Worm (Caenorhabditis elegans): ENCODE data around the gene oac-53.

The oac-53 gene

DNA sequence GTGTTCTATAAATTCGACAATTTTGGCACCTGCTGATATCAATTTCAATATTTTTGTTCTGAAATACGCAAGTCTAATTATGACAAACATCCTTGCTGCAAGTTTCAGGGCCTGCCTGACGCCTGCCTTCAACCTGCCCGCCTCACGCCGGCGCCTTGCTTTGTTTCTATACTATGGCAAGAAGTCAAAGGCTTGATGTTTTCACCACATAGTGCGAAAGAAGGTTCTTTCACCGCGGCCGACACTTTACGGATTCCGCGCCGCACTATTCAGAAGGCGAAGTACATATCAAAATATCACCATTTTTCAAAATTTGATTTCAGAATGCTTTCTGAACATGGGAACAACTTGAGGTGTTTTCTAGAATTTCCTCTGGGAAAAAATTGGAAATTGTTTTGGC lies 38.3 kb downstream of the oac-53 start:
- TF ChIP-seq hmg-11 (tag; optimal IDR thresholded peaks at IDR 0.05) (no peak), nhr-28 (tag; optimal IDR thresholded peaks at IDR 0.05) (no peak), aly-2 (tag; optimal IDR thresholded peaks at IDR 0.05) (no peak), unc-39 (tag; optimal IDR thresholded peaks at IDR 0.05) (no peak), nhr-11 (tag; optimal IDR thresholded peaks at IDR 0.05) (no peak), lin-39 (tag; optimal IDR thresholded peaks at IDR 0.05) (no peak), fos-1 (tag; optimal IDR thresholded peaks at IDR 0.05) (no peak)

DNA sequence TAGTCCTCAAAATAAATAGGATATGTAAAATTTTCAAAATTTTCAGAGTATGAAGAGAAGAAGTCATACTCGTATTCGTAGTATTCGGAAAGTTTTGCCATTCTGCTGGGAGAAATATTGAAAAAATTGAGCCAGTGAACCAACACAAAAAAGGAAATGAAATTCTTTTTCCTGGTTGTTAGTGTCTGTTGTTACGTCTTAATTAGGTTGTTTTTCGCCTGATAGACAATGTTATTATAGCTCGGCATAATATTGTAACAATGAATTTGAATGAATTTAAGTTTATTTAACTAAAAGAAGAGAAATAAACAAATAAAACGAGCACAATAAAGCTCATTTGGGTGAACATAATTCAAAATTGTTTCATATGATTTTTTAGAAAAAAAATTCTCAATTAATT lies 39.3 kb downstream of the oac-53 start, which contains the start of gene srw-73:
srw-73 (minus strand) TSS at position 101 of the 400 bp plus-strand sequence.
- TF ChIP-seq ceh-82 (tag; optimal IDR thresholded peaks at IDR 0.05) (no peak), nhr-28 (tag; optimal IDR thresholded peaks at IDR 0.05) (no peak), nhr-76 (tag; optimal IDR thresholded peaks at IDR 0.05) (no peak), ceh-28 (tag; optimal IDR thresholded peaks at IDR 0.05) (no peak), lin-15B (tag; optimal IDR thresholded peaks at IDR 0.05) (no peak)

ce11 chrV:16582973-16583372 lies 44.8 kb downstream of the oac-53 start, which contains the start of gene str-150:
Gene str-150 (plus strand): TSS chrV:16583273.
- TF ChIP-seq zag-1 (tag; optimal IDR thresholded peaks at IDR 0.05) (no peak), nhr-76 (tag; optimal IDR thresholded peaks at IDR 0.05) (no peak), ceh-82 (tag; optimal IDR thresholded peaks at IDR 0.05) (no peak), sea-2 (GFP tag; optimal IDR thresholded peaks at IDR 0.05) (no peak), ama-1 (optimal IDR thresholded peaks at IDR 0.05) (no peak), nhr-77 (tag; optimal IDR thresholded peaks at IDR 0.05) (no peak)

DNA sequence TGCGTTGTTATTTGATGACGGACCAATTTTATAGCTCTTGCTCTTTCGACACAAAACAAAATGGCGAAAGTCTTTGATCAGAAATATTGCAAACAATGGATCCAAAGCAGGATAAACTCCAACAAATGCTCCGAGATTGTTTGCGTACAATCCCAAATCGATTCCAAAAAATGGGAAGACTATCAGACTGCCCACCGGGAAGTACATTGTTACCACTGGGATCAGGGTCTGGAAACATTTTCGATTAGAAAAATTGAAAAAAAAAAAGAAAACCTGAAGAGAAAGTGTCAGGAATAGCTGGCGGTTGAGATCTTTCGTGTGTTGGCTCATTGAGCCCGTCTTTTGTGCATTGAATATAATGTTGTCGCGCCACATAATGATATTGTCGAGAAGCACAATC lies 46.7 kb downstream of the oac-53 start:
- TF ChIP-seq nhr-76 (tag; optimal IDR thresholded peaks at IDR 0.05) (no peak), tbx-2 (tag; optimal IDR thresholded peaks at IDR 0.05) (no peak), ceh-9 (tag; optimal IDR thresholded peaks at IDR 0.05) (no peak), R02D3.7 (tag; optimal IDR thresholded peaks at IDR 0.05) (no peak), ceh-16 (tag; optimal IDR thresholded peaks at IDR 0.05) (no peak), elt-3 (tag; optimal IDR thresholded peaks at IDR 0.05) (no peak), lin-39 (tag; optimal IDR thresholded peaks at IDR 0.05) (no peak), ceh-28 (tag; optimal IDR thresholded peaks at IDR 0.05) (no peak), ceh-82 (tag; optimal IDR thresholded peaks at IDR 0.05) (no peak), egl-27 (tag; optimal IDR thresholded peaks at IDR 0.05) (no peak), nhr-23 (tag; optimal IDR thresholded peaks at IDR 0.05) (no peak), unc-62 (GFP tag; optimal IDR thresholded peaks at IDR 0.05) (no peak), nhr-11 (tag; optimal IDR thresholded peaks at IDR 0.05) (no peak), elt-2 (tag; optimal IDR thresholded peaks at IDR 0.05) (no peak)

ce11 chrV:16580424-16580823 lies 47.3 kb downstream of the oac-53 start, which contains the start of gene nhr-271:
Gene nhr-271 (minus strand): TSS chrV:16580524.
- TF ChIP-seq R02D3.7 (tag; optimal IDR thresholded peaks at IDR 0.05) = no peak
- no peak for TF ChIP-seq nhr-28 (tag; optimal IDR thresholded peaks at IDR 0.05)
- no peak for TF ChIP-seq aly-2 (tag; optimal IDR thresholded peaks at IDR 0.05)
- TF ChIP-seq egl-5 (tag; optimal IDR thresholded peaks at IDR 0.05) = no peak
- no peak for TF ChIP-seq ceh-16 (tag; optimal IDR thresholded peaks at IDR 0.05)
- TF ChIP-seq nhr-43 (tag; optimal IDR thresholded peaks at IDR 0.05; ENCODE audit: poor library complexity, severe bottlenecking) = no peak
- TF ChIP-seq ceh-28 (tag; optimal IDR thresholded peaks at IDR 0.05) = no peak
- TF ChIP-seq nhr-237 (tag; optimal IDR thresholded peaks at IDR 0.05) = no peak
- no peak for TF ChIP-seq mml-1 (tag; optimal IDR thresholded peaks at IDR 0.05)
- no peak for TF ChIP-seq jun-1 (tag; optimal IDR thresholded peaks at IDR 0.05)
- no peak for TF ChIP-seq nhr-76 (tag; optimal IDR thresholded peaks at IDR 0.05)
- TF ChIP-seq daf-12 (tag; optimal IDR thresholded peaks at IDR 0.05) = no peak
- TF ChIP-seq skn-1 (tag; optimal IDR thresholded peaks at IDR 0.05) = no peak
- TF ChIP-seq unc-39 (tag; optimal IDR thresholded peaks at IDR 0.05) = no peak
- TF ChIP-seq eor-1 (tag; optimal IDR thresholded peaks at IDR 0.05) = no peak

DNA sequence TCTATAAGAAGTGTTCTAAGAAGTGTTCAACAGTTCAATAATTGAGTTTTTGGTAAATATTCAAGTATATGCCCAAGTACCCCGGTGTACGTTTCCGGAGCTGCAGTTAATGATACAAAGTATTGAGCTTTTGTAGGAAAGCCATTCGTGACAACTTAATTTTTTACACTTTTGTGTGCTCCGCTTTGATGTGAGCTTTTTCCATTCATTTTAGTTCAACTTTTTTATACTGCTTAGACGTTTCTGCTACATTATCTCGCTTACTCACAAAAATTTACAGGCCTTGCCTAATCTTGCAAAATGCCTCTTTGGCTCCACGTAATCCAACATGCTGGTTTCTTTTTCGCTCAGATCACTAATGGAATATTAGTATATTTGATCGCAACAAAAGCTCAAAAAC lies 51.9 kb downstream of the oac-53 start, which contains the start of gene str-151:
str-151 (plus strand) TSS at position 301 of the 400 bp plus-strand sequence.
- TF ChIP-seq skn-1 (tag; optimal IDR thresholded peaks at IDR 0.05) (no peak), fkh-2 (tag; optimal IDR thresholded peaks at IDR 0.05) (no peak)
